Fruit fly (Drosophila melanogaster) whole organism, embryonic: ENCODE results near the gene mRpL12.

Experiments used
- BtbVII ChIP-seq: fragments of 200-800 bp; sonication (Bioruptor generic); optimal IDR thresholded peaks from 3 replicates; lab custom pipeline; 2017; ENCODE audit warnings: missing biosample characterization, mild to moderate bottlenecking, missing genetic modification characterization
- CG10267 ChIP-seq: fragments of 200-800 bp; sonication (Bioruptor generic); optimal IDR thresholded peaks from 2 replicates; lab custom pipeline; 2018; ENCODE audit warnings: missing biosample characterization, mild to moderate bottlenecking, missing genetic modification characterization, moderate library complexity
- CG11723 ChIP-seq: fragments of 200-800 bp; sonication (Bioruptor generic); optimal IDR thresholded peaks from 2 replicates; lab custom pipeline; 2017; ENCODE audit warnings: missing biosample characterization, mild to moderate bottlenecking, missing genetic modification characterization
- CG12155 ChIP-seq: fragments of 200-800 bp; sonication (Bioruptor generic); optimal IDR thresholded peaks from 3 replicates; lab custom pipeline; 2016; ENCODE audit warnings: missing biosample characterization, missing genetic modification characterization
- CG12299 ChIP-seq: fragments of 200-800 bp; sonication (Bioruptor generic); optimal IDR thresholded peaks from 2 replicates; lab custom pipeline; 2018; ENCODE audit warnings: missing biosample characterization, mild to moderate bottlenecking, missing genetic modification characterization
- CG12942 ChIP-seq: fragments of 200-800 bp; sonication (Bioruptor generic); optimal IDR thresholded peaks from 3 replicates; lab custom pipeline; 2016; ENCODE audit warnings: missing biosample characterization, missing genetic modification characterization
- CG13775 ChIP-seq: fragments of 200-800 bp; sonication (Bioruptor generic); optimal IDR thresholded peaks from 3 replicates; lab custom pipeline; 2017; ENCODE audit warnings: missing biosample characterization, mild to moderate bottlenecking, missing genetic modification characterization
- CG14014 ChIP-seq: fragments of 200-800 bp; sonication (Bioruptor generic); IDR thresholded peaks from 2 replicates; pipeline ENCODE4 v1.3.6; 2022; ENCODE audit warnings: missing biosample characterization, missing genetic modification characterization
- CG14965 ChIP-seq: fragments of 200-800 bp; sonication (Bioruptor generic); optimal IDR thresholded peaks from 2 replicates; lab custom pipeline; 2016; ENCODE audit warnings: missing biosample characterization, missing genetic modification characterization, borderline replicate concordance
- CG15011 ChIP-seq: fragments of 200-800 bp; sonication (Bioruptor generic); optimal IDR thresholded peaks from 3 replicates; lab custom pipeline; 2018; ENCODE audit warnings: missing biosample characterization, mild to moderate bottlenecking, missing genetic modification characterization
- CG15073 ChIP-seq: fragments of 200-800 bp; sonication (Bioruptor generic); optimal IDR thresholded peaks from 2 replicates; lab custom pipeline; 2016; ENCODE audit warnings: missing biosample characterization, missing genetic modification characterization
- CG15514 ChIP-seq: fragments of 200-800 bp; sonication (Bioruptor generic); optimal IDR thresholded peaks from 3 replicates; lab custom pipeline; 2017; ENCODE audit warnings: missing biosample characterization, missing genetic modification characterization, mild to moderate bottlenecking, moderate library complexity, missing genetic modification reagents
- CG17361 ChIP-seq: fragments of 200-800 bp; sonication (Bioruptor generic); IDR thresholded peaks from 3 replicates; pipeline ENCODE4 v1.3.6; 2022; ENCODE audit warnings: missing biosample characterization, missing genetic modification characterization
- CG17568 ChIP-seq: fragments of 200-800 bp; sonication (Bioruptor generic); optimal IDR thresholded peaks from 2 replicates; lab custom pipeline; 2018; ENCODE audit warnings: missing biosample characterization, mild to moderate bottlenecking, missing genetic modification characterization, moderate library complexity
- CG1832 ChIP-seq: fragments of 200-800 bp; sonication (Bioruptor generic); optimal IDR thresholded peaks from 2 replicates; lab custom pipeline; 2017; ENCODE audit warnings: missing biosample characterization, mild to moderate bottlenecking, missing genetic modification characterization, inconsistent platforms
- CG18764 ChIP-seq: fragments of 200-800 bp; sonication (Bioruptor generic); optimal IDR thresholded peaks from 3 replicates; lab custom pipeline; 2016; ENCODE audit warnings: missing biosample characterization, missing genetic modification characterization
- CG2875 ChIP-seq: fragments of 200-800 bp; sonication (Bioruptor generic); optimal IDR thresholded peaks from 2 replicates; lab custom pipeline; 2017; ENCODE audit warnings: missing biosample characterization, mild to moderate bottlenecking, missing genetic modification characterization, missing genetic modification reagents
- CG31441 ChIP-seq: fragments of 200-800 bp; sonication (Bioruptor generic); IDR thresholded peaks from 2 replicates; pipeline ENCODE4 v1.3.6; 2022; ENCODE audit warnings: missing biosample characterization, missing genetic modification characterization
- CG3281 ChIP-seq: fragments of 200-800 bp; sonication (Bioruptor generic); optimal IDR thresholded peaks from 3 replicates; lab custom pipeline; 2017; ENCODE audit warnings: missing biosample characterization, mild to moderate bottlenecking, missing genetic modification characterization
- CG33557 ChIP-seq: fragments of 200-800 bp; sonication (Bioruptor generic); optimal IDR thresholded peaks from 2 replicates; lab custom pipeline; 2019; ENCODE audit warnings: missing biosample characterization, mild to moderate bottlenecking, missing genetic modification characterization, moderate library complexity
- CG42726 ChIP-seq: fragments of 200-800 bp; sonication (Bioruptor generic); IDR thresholded peaks from 2 replicates; pipeline ENCODE4 v1.3.6; 2022; ENCODE audit warnings: missing biosample characterization, missing genetic modification characterization; ENCODE audit not compliant: partially characterized antibody
- CG9215 ChIP-seq: fragments of 200-800 bp; sonication (Bioruptor generic); IDR thresholded peaks from 2 replicates; pipeline ENCODE4 v1.3.6; 2022; ENCODE audit warnings: missing biosample characterization, missing genetic modification characterization
- CG9727 ChIP-seq: fragments of 200-800 bp; sonication (Bioruptor generic); optimal IDR thresholded peaks from 3 replicates; lab custom pipeline; 2017; ENCODE audit warnings: missing biosample characterization, mild to moderate bottlenecking, missing genetic modification characterization
- CrebB ChIP-seq: fragments of 200-800 bp; sonication (Bioruptor generic); optimal IDR thresholded peaks from 3 replicates; lab custom pipeline; 2018; ENCODE audit warnings: missing biosample characterization, mild to moderate bottlenecking, missing genetic modification characterization
- D19A ChIP-seq: fragments of 200-800 bp; optimal IDR thresholded peaks from 3 replicates; lab custom pipeline; 2019; ENCODE audit warnings: missing biosample characterization, mild to moderate bottlenecking, missing genetic modification characterization, moderate library complexity
- Dip2 ChIP-seq: fragments of 200-800 bp; sonication (Bioruptor generic); IDR thresholded peaks from 2 replicates; pipeline ENCODE4 v1.3.6; 2022; ENCODE audit warnings: missing biosample characterization, missing genetic modification characterization
- Lim3 ChIP-seq: fragments of 200-800 bp; sonication (Bioruptor generic); IDR thresholded peaks from 2 replicates; pipeline ENCODE4 v1.3.6; 2022; ENCODE audit warnings: missing biosample characterization, missing genetic modification characterization
- Meics ChIP-seq: fragments of 200-800 bp; sonication (Bioruptor generic); optimal IDR thresholded peaks from 2 replicates; lab custom pipeline; 2017; ENCODE audit warnings: missing biosample characterization, mild to moderate bottlenecking, missing genetic modification characterization
- Mrtf ChIP-seq: fragments of 200-800 bp; sonication (Bioruptor generic); IDR thresholded peaks from 3 replicates; pipeline ENCODE4 v1.3.6; 2022; ENCODE audit warnings: missing biosample characterization, missing genetic modification characterization
- Nf-YB ChIP-seq: fragments of 200-800 bp; sonication (Bioruptor generic); optimal IDR thresholded peaks from 3 replicates; lab custom pipeline; 2019; ENCODE audit warnings: missing biosample characterization, mild to moderate bottlenecking, missing genetic modification characterization, moderate library complexity
- Opbp ChIP-seq: fragments of 200-800 bp; sonication (Bioruptor generic); IDR thresholded peaks from 3 replicates; pipeline ENCODE4 v1.3.6; 2022; ENCODE audit warnings: missing biosample characterization, missing genetic modification characterization; ENCODE audit not compliant: partially characterized antibody
- Ssrp ChIP-seq: fragments of 200-800 bp; sonication (Bioruptor generic); optimal IDR thresholded peaks from 2 replicates; lab custom pipeline; 2018; ENCODE audit warnings: missing biosample characterization, mild to moderate bottlenecking, missing genetic modification characterization, moderate library complexity
- YL-1 ChIP-seq: fragments of 200-800 bp; sonication (Bioruptor generic); optimal IDR thresholded peaks from 3 replicates; lab custom pipeline; 2017; ENCODE audit warnings: missing biosample characterization, mild to moderate bottlenecking, missing genetic modification characterization
- bsh ChIP-seq, 2 experiments: fragments of 200-800 bp; sonication (Bioruptor generic); optimal IDR thresholded peaks; 2 replicates each; lab custom pipeline; 2017 to 2018; ENCODE audit warnings: mild to moderate bottlenecking in 2 of 2, missing biosample characterization in 2 of 2, missing genetic modification characterization in 2 of 2, moderate library complexity in 1 of 2
- chinmo ChIP-seq: fragments of 200-800 bp; sonication (Bioruptor generic); IDR thresholded peaks from 4 replicates; pipeline ENCODE4 v1.3.6; 2022; ENCODE audit warnings: missing biosample characterization, missing genetic modification characterization; ENCODE audit not compliant: partially characterized antibody
- dan ChIP-seq: fragments of 200-800 bp; sonication (Bioruptor generic); IDR thresholded peaks from 2 replicates; pipeline ENCODE4 v1.3.6; 2022; ENCODE audit warnings: missing biosample characterization, missing genetic modification characterization
- emc ChIP-seq: fragments of 200-800 bp; sonication (Bioruptor generic); optimal IDR thresholded peaks from 2 replicates; lab custom pipeline; 2016; ENCODE audit warnings: missing biosample characterization, missing genetic modification characterization
- ewg ChIP-seq: fragments of 200-800 bp; sonication (Bioruptor generic); optimal IDR thresholded peaks from 3 replicates; lab custom pipeline; 2017; ENCODE audit warnings: mild to moderate bottlenecking, missing biosample characterization, missing genetic modification reagents, missing genetic modification characterization
- fd3F ChIP-seq: fragments of 200-800 bp; sonication (Bioruptor generic); optimal IDR thresholded peaks from 2 replicates; lab custom pipeline; 2018; ENCODE audit warnings: missing biosample characterization, mild to moderate bottlenecking, missing genetic modification characterization, moderate library complexity
- ham ChIP-seq: fragments of 200-800 bp; sonication (Bioruptor generic); IDR thresholded peaks from 2 replicates; pipeline ENCODE4 v1.3.6; 2022; ENCODE audit warnings: missing biosample characterization, missing genetic modification characterization
- nau ChIP-seq: fragments of 200-800 bp; sonication (Bioruptor generic); optimal IDR thresholded peaks from 3 replicates; lab custom pipeline; 2017; ENCODE audit warnings: missing biosample characterization, mild to moderate bottlenecking, missing genetic modification characterization, missing genetic modification reagents
- pan ChIP-seq, 4 experiments: fragments of >200 bp in 3 of 4; fragments of 200-800 bp in 1 of 4; sonication (Bioruptor generic) in 1 of 4; optimal IDR thresholded peaks in 3 of 4; IDR thresholded peaks in 1 of 4; 2 replicates each; pipeline versions ENCODE4 v1.3.6 to Lab custom; 2017 to 2022; ENCODE audit warnings: missing biosample characterization in 2 of 4, missing genetic modification characterization in 2 of 4, mixed read lengths in 1 of 4
- phol ChIP-seq: fragments of 200-800 bp; sonication (Bioruptor generic); optimal IDR thresholded peaks from 3 replicates; lab custom pipeline; 2018; ENCODE audit warnings: missing biosample characterization, mild to moderate bottlenecking, missing genetic modification characterization, moderate library complexity
- shn ChIP-seq: fragments of 200-800 bp; sonication (Bioruptor generic); optimal IDR thresholded peaks from 3 replicates; lab custom pipeline; 2016; ENCODE audit warnings: missing biosample characterization, missing genetic modification characterization
- sug ChIP-seq: fragments of 200-800 bp; optimal IDR thresholded peaks from 2 replicates; lab custom pipeline; 2019; ENCODE audit warnings: missing biosample characterization, mild to moderate bottlenecking, missing genetic modification characterization, moderate library complexity
- tin ChIP-seq: fragments of 200-800 bp; sonication (Bioruptor generic); optimal IDR thresholded peaks from 3 replicates; lab custom pipeline; 2016; ENCODE audit warnings: missing biosample characterization, missing genetic modification characterization
- trem ChIP-seq: fragments of 200-800 bp; optimal IDR thresholded peaks from 3 replicates; lab custom pipeline; 2019; ENCODE audit warnings: missing biosample characterization, mild to moderate bottlenecking, missing genetic modification characterization, moderate library complexity

mRpL12 gene

dm6 chr3L:8950955-8951354 is 5.6 kb upstream of the mRpL12 start (continued):
- TF ChIP-seq ham (GFP tag; lab: Robert Waterston, UW) = no peak
- TF ChIP-seq CG11723 (GFP tag; lab: Kevin White, UChicago) = peak; percentile 5
- peak; percentile 8 for TF ChIP-seq tin (GFP tag; lab: Kevin White, UChicago)
- no peak for TF ChIP-seq CG42726 (GFP tag; lab: Robert Waterston, UW)
- TF ChIP-seq Ssrp = peak; percentile 67
- TF ChIP-seq CG15011 (GFP tag; lab: Kevin White, UChicago) = no peak
- 0 out of 2 replicates have a peak, but pooled peaks have one; percentile 26 for TF ChIP-seq CG14014 (GFP tag; lab: Robert Waterston, UW)
- TF ChIP-seq CG10267 (tag; lab: Kevin White, UChicago) = peak; percentile 22
- peak; percentile 12 for TF ChIP-seq BtbVII (GFP tag; lab: Kevin White, UChicago)
- peak; percentile 42 for TF ChIP-seq trem
- TF ChIP-seq emc (GFP tag; lab: Kevin White, UChicago) = no peak
- TF ChIP-seq CG17568 (GFP tag; lab: Kevin White, UChicago) = no peak
- TF ChIP-seq shn (GFP tag; lab: Kevin White, UChicago) = no peak
- TF ChIP-seq CG9215 (GFP tag; lab: Robert Waterston, UW) = 0 out of 2 replicates have a peak, but pooled peaks have one; percentile 8
- peak; percentile 1 for TF ChIP-seq YL-1
- TF ChIP-seq fd3F (GFP tag; lab: Kevin White, UChicago) = peak; percentile 53
- no peak for TF ChIP-seq Mrtf
- peak; percentile 67 for TF ChIP-seq D19A (tag; lab: Kevin White, UChicago)
- TF ChIP-seq pan (optimal IDR thresholded peaks at IDR 0.05; lab: Kevin White, UChicago) = no peak
- no peak for TF ChIP-seq pan (GFP tag; optimal IDR thresholded peaks at IDR 0.05 in 1 of 2, IDR thresholded peaks at IDR 0.05 in 1 of 2)
- no peak for TF ChIP-seq chinmo
- TF ChIP-seq CG14965 = no peak
- no peak for TF ChIP-seq nau
- TF ChIP-seq dan (GFP tag; lab: Robert Waterston, UW) = no peak
- peak in 1 of 2 experiments; percentile 62 for TF ChIP-seq bsh (GFP tag; optimal IDR thresholded peaks at IDR 0.05; lab: Kevin White, UChicago)
- TF ChIP-seq CG31441 = peak; percentile 84
- TF ChIP-seq CrebB (tag; lab: Kevin White, UChicago) = no peak
- TF ChIP-seq CG12299 (tag; lab: Kevin White, UChicago) = peak; percentile 35
- no peak for TF ChIP-seq CG15073 (GFP tag; lab: Kevin White, UChicago)
- TF ChIP-seq ewg (GFP tag; lab: Kevin White, UChicago) = no peak
- peak; percentile 57 for TF ChIP-seq CG3281 (GFP tag; lab: Kevin White, UChicago)
- TF ChIP-seq phol (tag; lab: Kevin White, UChicago) = peak; percentile 73
- no peak for TF ChIP-seq CG33557 (GFP tag; lab: Kevin White, UChicago)
- no peak for TF ChIP-seq Lim3
- no peak for TF ChIP-seq CG15514 (GFP tag; lab: Kevin White, UChicago)
- peak; percentile 64 for TF ChIP-seq Meics (GFP tag; lab: Kevin White, UChicago)
- no peak for TF ChIP-seq sug (tag; lab: Kevin White, UChicago)
- no peak for TF ChIP-seq CG12155 (GFP tag; lab: Kevin White, UChicago)
- TF ChIP-seq CG9727 (GFP tag; lab: Kevin White, UChicago) = peak; percentile 37
- no peak for TF ChIP-seq Dip2 (GFP tag; lab: Robert Waterston, UW)
- TF ChIP-seq CG17361 (GFP tag; lab: Robert Waterston, UW) = peak; percentile 83
- peak; percentile 10 for TF ChIP-seq CG12942 (GFP tag; lab: Kevin White, UChicago)
- no peak for TF ChIP-seq CG1832 (GFP tag; lab: Kevin White, UChicago)
- TF ChIP-seq Opbp (GFP tag; lab: Robert Waterston, UW) = no peak
- peak; percentile 6 for TF ChIP-seq CG2875 (GFP tag; lab: Kevin White, UChicago)
- peak; percentile 26 for TF ChIP-seq Nf-YB (GFP tag; lab: Kevin White, UChicago)
- peak; percentile 23 for TF ChIP-seq CG13775 (GFP tag; lab: Kevin White, UChicago)
- TF ChIP-seq CG18764 (GFP tag; lab: Kevin White, UChicago) = peak; percentile 10
- TF ChIP-seq, all 482 proteins: peak for 137
